Fruit fly (Drosophila melanogaster): ENCODE data around the gene aus.

The aus gene

DNA sequence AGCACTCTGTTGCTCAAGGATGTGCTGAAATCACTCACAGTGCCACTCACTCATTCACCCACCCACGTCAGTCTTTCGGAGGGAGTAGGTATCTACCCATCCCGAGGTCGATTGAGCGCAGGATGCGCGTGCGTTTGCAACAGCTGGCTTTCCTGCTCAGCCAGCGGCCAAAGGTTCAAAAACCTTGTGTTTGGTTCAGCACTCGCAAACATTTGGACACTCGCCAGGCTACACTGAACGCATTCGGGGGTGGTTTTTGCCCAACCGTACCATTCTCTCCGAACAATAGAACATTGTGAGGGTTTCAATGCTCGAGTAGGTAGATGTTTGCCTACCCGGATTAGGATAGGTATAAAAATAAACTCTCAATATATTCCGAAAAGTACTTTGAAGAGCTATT, 54.4 kb downstream of the aus start:
- TF ChIP-seq CG31441 (GFP tag; IDR thresholded peaks at IDR 0.05): no peak
- no peak for TF ChIP-seq CG1233 (GFP tag; optimal IDR thresholded peaks at IDR 0.05)
- no peak for TF ChIP-seq CG10366 (GFP tag; IDR thresholded peaks at IDR 0.05)
- no peak for TF ChIP-seq CG14710 (tag; optimal IDR thresholded peaks at IDR 0.05)
- 0 out of 2 replicates have a peak, but pooled peaks have one; percentile 10 for TF ChIP-seq rib (GFP tag; IDR thresholded peaks at IDR 0.05)
- TF ChIP-seq grau (tag; optimal IDR thresholded peaks at IDR 0.05): no peak
- TF ChIP-seq pros (GFP tag; optimal IDR thresholded peaks at IDR 0.05): peak; percentile 51
- TF ChIP-seq CG17802 (tag; optimal IDR thresholded peaks at IDR 0.05): no peak
- no peak for TF ChIP-seq CG7357 (GFP tag; IDR thresholded peaks at IDR 0.05)
- no peak for TF ChIP-seq Rx (GFP tag; IDR thresholded peaks at IDR 0.05)
- TF ChIP-seq CG12769 (tag; optimal IDR thresholded peaks at IDR 0.05): no peak
- TF ChIP-seq CG7963 (GFP tag; IDR thresholded peaks at IDR 0.05; ENCODE audit: partially characterized antibody): no peak
- no peak for TF ChIP-seq fd64A (GFP tag; optimal IDR thresholded peaks at IDR 0.05)
- no peak for TF ChIP-seq CG6683 (GFP tag; optimal IDR thresholded peaks at IDR 0.05)
- TF ChIP-seq Taf1 (GFP tag; IDR thresholded peaks at IDR 0.05): no peak
- peak; percentile 20 for TF ChIP-seq CG13894 (tag; optimal IDR thresholded peaks at IDR 0.05)
- TF ChIP-seq zf30C (GFP tag; optimal IDR thresholded peaks at IDR 0.05): peak; percentile 93
- peak; percentile 71 for TF ChIP-seq Med (GFP tag)
- TF ChIP-seq sqz (GFP tag; optimal IDR thresholded peaks at IDR 0.05): no peak
- TF ChIP-seq lmd (GFP tag; IDR thresholded peaks at IDR 0.05): peak; percentile 20; the same call in 1 of the 2 replicates
- peak; percentile 37; the same call in 2 of the 3 replicates for TF ChIP-seq Doc3 (GFP tag; IDR thresholded peaks at IDR 0.05; ENCODE audit: partially characterized antibody)
- TF ChIP-seq CG13296 (GFP tag; optimal IDR thresholded peaks at IDR 0.05): no peak
- TF ChIP-seq CG42726 (GFP tag; IDR thresholded peaks at IDR 0.05; ENCODE audit: partially characterized antibody): no peak
- TF ChIP-seq amos (GFP tag; IDR thresholded peaks at IDR 0.05; ENCODE audit: partially characterized antibody): peak; percentile 16; the same call in 1 of the 2 replicates
- TF ChIP-seq B-H2 (GFP tag; optimal IDR thresholded peaks at IDR 0.05): no peak
- TF ChIP-seq CG11398 (GFP tag; optimal IDR thresholded peaks at IDR 0.05): no peak
- TF ChIP-seq CG15601 (tag; optimal IDR thresholded peaks at IDR 0.05): no peak
- no peak for TF ChIP-seq CG11696 (GFP tag; IDR thresholded peaks at IDR 0.05)
- TF ChIP-seq Antp (GFP tag; optimal IDR thresholded peaks at IDR 0.05): no peak
- 0 out of 4 replicates have a peak, but pooled peaks have one; percentile 3 for TF ChIP-seq chinmo (GFP tag; IDR thresholded peaks at IDR 0.05; ENCODE audit: partially characterized antibody)
- peak; percentile 25 for TF ChIP-seq CG2120 (GFP tag; optimal IDR thresholded peaks at IDR 0.05)
- peak; percentile 29; the same call in 1 of the 3 replicates for TF ChIP-seq row (GFP tag; IDR thresholded peaks at IDR 0.05)
- TF ChIP-seq CG15514 (GFP tag; optimal IDR thresholded peaks at IDR 0.05): peak; percentile 20
- TF ChIP-seq Lim3 (GFP tag; IDR thresholded peaks at IDR 0.05): no peak
- no peak for TF ChIP-seq sna (GFP tag; IDR thresholded peaks at IDR 0.05; ENCODE audit: partially characterized antibody)
- peak; percentile 16 for TF ChIP-seq Hmr (GFP tag; optimal IDR thresholded peaks at IDR 0.05)
- no peak for TF ChIP-seq Dip2 (GFP tag; IDR thresholded peaks at IDR 0.05)
- no peak for TF ChIP-seq eve (GFP tag; optimal IDR thresholded peaks at IDR 0.05)
- no peak for TF ChIP-seq HHEX (GFP tag; optimal IDR thresholded peaks at IDR 0.05)
- no peak for TF ChIP-seq Ptx1 (GFP tag; IDR thresholded peaks at IDR 0.05)
- TF ChIP-seq zen (tag; optimal IDR thresholded peaks at IDR 0.05): no peak
- TF ChIP-seq CG10147 (GFP tag; optimal IDR thresholded peaks at IDR 0.05): no peak
- TF ChIP-seq CG18476 (GFP tag; optimal IDR thresholded peaks at IDR 0.05): no peak
- no peak for TF ChIP-seq Dll (GFP tag; IDR thresholded peaks at IDR 0.05; ENCODE audit: partially characterized antibody)
- TF ChIP-seq insv (GFP tag; optimal IDR thresholded peaks at IDR 0.05): no peak
- TF ChIP-seq bowl (GFP tag; IDR thresholded peaks at IDR 0.05): no peak
- no peak for TF ChIP-seq CG9215 (GFP tag; IDR thresholded peaks at IDR 0.05)
- no peak for TF ChIP-seq exex (tag; optimal IDR thresholded peaks at IDR 0.05)
- peak; percentile 96 for TF ChIP-seq z (GFP tag; IDR thresholded peaks at IDR 0.05)
- peak; percentile 46 for TF ChIP-seq Ets65A (GFP tag)

Data from whole organism, embryonic.